Worm (Caenorhabditis elegans) whole organism, late embryonic: Measurements from ENCODE around the gene str-57.

Source experiments
- C08G9.2 ChIP-seq: sonication (generic microtip); optimal IDR thresholded peaks from 2 replicates; lab custom pipeline; 2016; ENCODE audit warnings: mild to moderate bottlenecking, missing genetic modification characterization, moderate library complexity, missing compliant biosample characterization
- C38D4.7 ChIP-seq: fragments of 200-800 bp; sonication (Bioruptor generic); optimal IDR thresholded peaks from 2 replicates; lab custom pipeline; 2018; ENCODE audit warnings: mild to moderate bottlenecking, missing genetic modification characterization, moderate library complexity, missing compliant biosample characterization
- K02D7.2 ChIP-seq: sonication (generic microtip); optimal IDR thresholded peaks from 2 replicates; lab custom pipeline; 2017; ENCODE audit warnings: mild to moderate bottlenecking, missing genetic modification characterization, missing compliant biosample characterization
- T23F11.4 ChIP-seq: fragments of 200-800 bp; sonication (Bioruptor generic); optimal IDR thresholded peaks from 2 replicates; lab custom pipeline; 2018; ENCODE audit warnings: mild to moderate bottlenecking, missing genetic modification characterization, missing compliant biosample characterization
- Y22D7AL.16 ChIP-seq: sonication (generic microtip); optimal IDR thresholded peaks from 2 replicates; lab custom pipeline; 2016; ENCODE audit warnings: missing genetic modification characterization, missing compliant biosample characterization
- ama-1 ChIP-seq: fragments of 150-350 bp; optimal IDR thresholded peaks from 2 replicates; lab custom pipeline; 2014
- ceh-19 ChIP-seq: fragments of 200-800 bp; sonication (Bioruptor generic); optimal IDR thresholded peaks from 2 replicates; lab custom pipeline; 2018; ENCODE audit warnings: mild to moderate bottlenecking, missing genetic modification characterization, missing compliant biosample characterization
- ceh-2 ChIP-seq: sonication (generic microtip); optimal IDR thresholded peaks from 2 replicates; lab custom pipeline; 2016; ENCODE audit warnings: missing genotype, missing genetic modification characterization, missing compliant biosample characterization
- ceh-22 ChIP-seq: sonication (generic microtip); optimal IDR thresholded peaks from 2 replicates; lab custom pipeline; 2017; ENCODE audit warnings: missing biosample characterization, missing genetic modification characterization
- ceh-24 ChIP-seq: sonication (generic microtip); optimal IDR thresholded peaks from 2 replicates; lab custom pipeline; 2016; ENCODE audit warnings: mild to moderate bottlenecking, missing genetic modification characterization, missing compliant biosample characterization
- ceh-31 ChIP-seq: sonication (generic microtip); optimal IDR thresholded peaks from 2 replicates; lab custom pipeline; 2016; ENCODE audit warnings: missing genetic modification characterization, missing compliant biosample characterization
- ceh-34 ChIP-seq: sonication (generic microtip); optimal IDR thresholded peaks from 2 replicates; lab custom pipeline; 2016; ENCODE audit warnings: mild to moderate bottlenecking, missing genetic modification characterization, missing compliant biosample characterization
- ceh-48 ChIP-seq: sonication (generic microtip); optimal IDR thresholded peaks from 2 replicates; lab custom pipeline; 2016; ENCODE audit warnings: missing genetic modification characterization, inconsistent platforms, missing compliant biosample characterization
- ceh-6 ChIP-seq: fragments of 200-800 bp; sonication (Bioruptor generic); optimal IDR thresholded peaks from 2 replicates; lab custom pipeline; 2018; ENCODE audit warnings: mild to moderate bottlenecking, missing genetic modification characterization, missing compliant biosample characterization
- ceh-9 ChIP-seq: sonication (generic microtip); optimal IDR thresholded peaks from 2 replicates; lab custom pipeline; 2016; ENCODE audit warnings: mild to moderate bottlenecking, missing genetic modification characterization, inconsistent platforms, missing compliant biosample characterization
- che-1 ChIP-seq: sonication (generic microtip); optimal IDR thresholded peaks from 2 replicates; lab custom pipeline; 2016; ENCODE audit warnings: mild to moderate bottlenecking, missing genetic modification characterization, missing compliant biosample characterization
- dmd-4 ChIP-seq: sonication (generic microtip); optimal IDR thresholded peaks from 2 replicates; lab custom pipeline; 2016; ENCODE audit warnings: borderline replicate concordance, missing genetic modification characterization, missing compliant biosample characterization
- elt-4 ChIP-seq: sonication (generic microtip); optimal IDR thresholded peaks from 2 replicates; lab custom pipeline; 2016; ENCODE audit warnings: missing genetic modification characterization, missing compliant biosample characterization
- ets-4 ChIP-seq: sonication (generic microtip); optimal IDR thresholded peaks from 2 replicates; lab custom pipeline; 2016; ENCODE audit warnings: missing genetic modification characterization, missing compliant biosample characterization
- eyg-1 ChIP-seq: sonication (generic microtip); optimal IDR thresholded peaks from 2 replicates; lab custom pipeline; 2016; ENCODE audit warnings: missing genotype, missing genetic modification characterization, missing compliant biosample characterization
- fax-1 ChIP-seq: sonication (generic microtip); optimal IDR thresholded peaks from 2 replicates; lab custom pipeline; 2016; ENCODE audit warnings: missing genotype, missing genetic modification characterization, missing compliant biosample characterization
- fkh-10 ChIP-seq: fragments of 150-350 bp; optimal IDR thresholded peaks from 2 replicates; lab custom pipeline; 2014; ENCODE audit warnings: missing biosample characterization, missing genetic modification reagents, missing genetic modification characterization
- fkh-6 ChIP-seq: sonication (generic microtip); optimal IDR thresholded peaks from 2 replicates; lab custom pipeline; 2016; ENCODE audit warnings: missing genetic modification characterization, missing compliant biosample characterization
- hlh-13 ChIP-seq: fragments of 200-800 bp; sonication (Bioruptor generic); optimal IDR thresholded peaks from 2 replicates; lab custom pipeline; 2018; ENCODE audit warnings: mild to moderate bottlenecking, missing genetic modification characterization, missing compliant biosample characterization
- hlh-15 ChIP-seq: sonication (generic microtip); optimal IDR thresholded peaks from 2 replicates; lab custom pipeline; 2016; ENCODE audit warnings: missing genetic modification characterization, missing compliant biosample characterization
- hlh-30 ChIP-seq: sonication (generic microtip); optimal IDR thresholded peaks from 2 replicates; lab custom pipeline; 2017; ENCODE audit warnings: antibody characterized with exemption, missing genetic modification characterization, missing compliant biosample characterization; ENCODE audit not compliant: insufficient read depth
- hlh-6 ChIP-seq: sonication (generic microtip); optimal IDR thresholded peaks from 2 replicates; lab custom pipeline; 2016; ENCODE audit warnings: missing genotype, missing genetic modification characterization, missing compliant biosample characterization
- hlh-8 ChIP-seq: sonication (generic microtip); optimal IDR thresholded peaks from 2 replicates; lab custom pipeline; 2016; ENCODE audit warnings: missing genotype, missing genetic modification characterization, missing compliant biosample characterization
- lim-6 ChIP-seq: sonication (generic microtip); optimal IDR thresholded peaks from 2 replicates; lab custom pipeline; 2016; ENCODE audit warnings: missing genetic modification characterization, missing compliant biosample characterization
- lin-11 ChIP-seq: fragments of 200-800 bp; sonication (Bioruptor generic); optimal IDR thresholded peaks from 2 replicates; lab custom pipeline; 2018; ENCODE audit warnings: mild to moderate bottlenecking, missing genetic modification characterization, missing compliant biosample characterization
- madf-2 ChIP-seq: sonication (generic microtip); optimal IDR thresholded peaks from 2 replicates; lab custom pipeline; 2017; ENCODE audit warnings: missing genetic modification characterization, missing compliant biosample characterization
- mec-3 ChIP-seq: sonication (generic microtip); optimal IDR thresholded peaks from 2 replicates; lab custom pipeline; 2016; ENCODE audit warnings: borderline replicate concordance, missing genetic modification characterization, missing compliant biosample characterization
- nfya-1 ChIP-seq: sonication (generic microtip); optimal IDR thresholded peaks from 2 replicates; lab custom pipeline; 2017; ENCODE audit warnings: missing genetic modification characterization, mild to moderate bottlenecking, missing compliant biosample characterization, antibody characterized with exemption, moderate library complexity
- nhr-11 ChIP-seq: fragments of 150-350 bp; optimal IDR thresholded peaks from 2 replicates; lab custom pipeline; 2014; ENCODE audit warnings: missing biosample characterization, missing genetic modification characterization
- npax-4 ChIP-seq: sonication (generic microtip); optimal IDR thresholded peaks from 2 replicates; lab custom pipeline; 2016; ENCODE audit warnings: missing genetic modification characterization, missing compliant biosample characterization
- odd-2 ChIP-seq: sonication (generic microtip); optimal IDR thresholded peaks from 2 replicates; lab custom pipeline; 2017; ENCODE audit warnings: antibody characterized with exemption, mild to moderate bottlenecking, missing genetic modification characterization, missing compliant biosample characterization
- pat-9 ChIP-seq: fragments of 200-800 bp; sonication (Bioruptor generic); optimal IDR thresholded peaks from 2 replicates; lab custom pipeline; 2018; ENCODE audit warnings: mild to moderate bottlenecking, missing genetic modification characterization, moderate library complexity, missing compliant biosample characterization
- pha-2 ChIP-seq: sonication (generic microtip); optimal IDR thresholded peaks from 2 replicates; lab custom pipeline; 2017; ENCODE audit warnings: mild to moderate bottlenecking, missing genetic modification characterization, missing compliant biosample characterization
- pha-4 ChIP-seq: fragments of 150-350 bp; optimal IDR thresholded peaks from 2 replicates; lab custom pipeline; 2018; ENCODE audit warnings: missing biosample characterization, missing genetic modification reagents, missing genetic modification characterization
- ref-2 ChIP-seq: sonication (generic microtip); optimal IDR thresholded peaks from 2 replicates; lab custom pipeline; 2016; ENCODE audit warnings: missing genetic modification characterization, missing compliant biosample characterization
- sox-4 ChIP-seq: sonication (generic microtip); optimal IDR thresholded peaks from 2 replicates; lab custom pipeline; 2017; ENCODE audit warnings: mild to moderate bottlenecking, missing genetic modification characterization, inconsistent platforms, missing compliant biosample characterization
- tbx-2 ChIP-seq: sonication (generic microtip); optimal IDR thresholded peaks from 2 replicates; lab custom pipeline; 2016; ENCODE audit warnings: missing genetic modification characterization, missing compliant biosample characterization
- ttx-3 ChIP-seq: sonication (generic microtip); optimal IDR thresholded peaks from 2 replicates; lab custom pipeline; 2016; ENCODE audit warnings: missing genetic modification reagents, missing genetic modification characterization, missing compliant biosample characterization
- unc-42 ChIP-seq: sonication (generic microtip); optimal IDR thresholded peaks from 2 replicates; lab custom pipeline; 2016; ENCODE audit warnings: missing genotype, missing genetic modification characterization, missing compliant biosample characterization
- unc-55 ChIP-seq: sonication (generic microtip); optimal IDR thresholded peaks from 2 replicates; lab custom pipeline; 2017; ENCODE audit warnings: missing biosample characterization, missing genetic modification reagents, missing genetic modification characterization
- unc-86 ChIP-seq: sonication (generic microtip); optimal IDR thresholded peaks from 2 replicates; lab custom pipeline; 2016; ENCODE audit warnings: missing genetic modification characterization, missing compliant biosample characterization
- ztf-16 ChIP-seq: sonication (generic microtip); optimal IDR thresholded peaks from 2 replicates; lab custom pipeline; 2017; ENCODE audit warnings: missing genetic modification characterization, missing compliant biosample characterization

Gene str-57

ce11 chrV:15867373-15867772 lies 3.1 kb upstream of the str-57 start, which contains the start of gene fbxa-197:
fbxa-197 (plus strand) TSS chrV:15867673.
- no peak for TF ChIP-seq ceh-31 (tag; lab: Kevin White, UChicago)
- TF ChIP-seq C38D4.7 (GFP tag; lab: Kevin White, UChicago), result no peak
- TF ChIP-seq che-1, result no peak
- TF ChIP-seq sox-4 (tag; lab: Kevin White, UChicago), result no peak
- TF ChIP-seq ztf-16 (tag; lab: Kevin White, UChicago), result no peak
- TF ChIP-seq dmd-4 (tag; lab: Kevin White, UChicago), result no peak
- TF ChIP-seq ceh-34 (tag; lab: Kevin White, UChicago), result no peak
- TF ChIP-seq fkh-10 (GFP tag; lab: Kevin White, UChicago), result no peak

ce11 chrV:15872273-15872672 lies 1.8 kb downstream of the str-57 start, which contains the start of gene str-56:
str-56 (plus strand) TSS chrV:15872573.
- no peak for TF ChIP-seq ceh-19 (GFP tag; lab: Kevin White, UChicago)
- no peak for TF ChIP-seq pat-9 (tag; lab: Kevin White, UChicago)
- no peak for TF ChIP-seq ttx-3 (tag; lab: Kevin White, UChicago)
- no peak for TF ChIP-seq nhr-11 (tag; lab: Kevin White, UChicago)
- TF ChIP-seq ceh-31 (tag; lab: Kevin White, UChicago), result no peak
- no peak for TF ChIP-seq fkh-10 (GFP tag; lab: Kevin White, UChicago)
- no peak for TF ChIP-seq unc-86 (tag; lab: Kevin White, UChicago)
- no peak for TF ChIP-seq ceh-6
- no peak for TF ChIP-seq ceh-9 (tag; lab: Kevin White, UChicago)
- no peak for TF ChIP-seq hlh-30 (tag; lab: Kevin White, UChicago)
- no peak for TF ChIP-seq lin-11 (tag; lab: Kevin White, UChicago)
- no peak for TF ChIP-seq hlh-13
- TF ChIP-seq unc-55 (GFP tag; lab: Kevin White, UChicago), result no peak
- no peak for TF ChIP-seq hlh-15
- TF ChIP-seq elt-4, result no peak
- no peak for TF ChIP-seq mec-3 (tag; lab: Kevin White, UChicago)
- TF ChIP-seq Y22D7AL.16 (tag; lab: Kevin White, UChicago), result no peak
- no peak for TF ChIP-seq sox-4 (tag; lab: Kevin White, UChicago)
- TF ChIP-seq tbx-2 (tag; lab: Kevin White, UChicago), result no peak

- TF ChIP-seq pha-4 (no peak), unc-42 (tag; lab: Kevin White, UChicago) (peak; percentile 86), Y22D7AL.16 (tag; lab: Kevin White, UChicago) (peak; percentile 99), ceh-22 (tag; lab: Kevin White, UChicago) (peak; percentile 55), unc-55 (GFP tag; lab: Kevin White, UChicago) (no peak), ceh-48 (tag; lab: Kevin White, UChicago) (peak; percentile 99), ets-4 (tag; lab: Kevin White, UChicago) (peak; percentile 88), ama-1 (lab: Kevin White, UChicago) (no peak), npax-4 (peak; percentile 98), hlh-30 (tag; lab: Kevin White, UChicago) (peak; percentile 90), fkh-10 (GFP tag; lab: Kevin White, UChicago) (peak; percentile 76), K02D7.2 (peak; percentile 99), pha-2 (tag; lab: Kevin White, UChicago) (peak; percentile 97), nfya-1 (tag; lab: Kevin White, UChicago) (peak; percentile 90), ceh-34 (tag; lab: Kevin White, UChicago) (peak; percentile 99), madf-2 (tag; lab: Kevin White, UChicago) (peak; percentile 98), ceh-2 (peak; percentile 98), C08G9.2 (tag; lab: Kevin White, UChicago) (peak; percentile 97), fax-1 (tag; lab: Kevin White, UChicago) (peak; percentile 96), sox-4 (tag; lab: Kevin White, UChicago) (peak; percentile 99), odd-2 (tag; lab: Kevin White, UChicago) (peak; percentile 91), hlh-8 (peak; percentile 96), T23F11.4 (peak; percentile 99), nhr-11 (tag; lab: Kevin White, UChicago) (no peak), lim-6 (peak; percentile 97), che-1 (peak; percentile 98), ref-2 (peak; percentile 99), ceh-24 (peak; percentile 99), eyg-1 (tag; lab: Kevin White, UChicago) (peak; percentile 99), hlh-13 (peak; percentile 99), ceh-31 (tag; lab: Kevin White, UChicago) (peak; percentile 93), unc-86 (tag; lab: Kevin White, UChicago) (peak; percentile 99), hlh-6 (tag; lab: Kevin White, UChicago) (peak; percentile 99), fkh-6 (tag; lab: Kevin White, UChicago) (peak; percentile 97), elt-4 (peak; percentile 97)
Observed at ce11 chrV:15873762-15874161, 3.3 kb downstream of the str-57 start.
